Fruit fly (Drosophila melanogaster) whole organism: Measurements from ENCODE around the gene PIG-Wb.
A peak's percentile ranks its signal among the peaks of the same experiment; 100 is the strongest.

Source experiments
- CG8478 ChIP-seq: fragments of >200 bp; optimal IDR thresholded peaks from 2 replicates; lab custom pipeline; 2018; ENCODE audit warnings: inconsistent platforms
- Dll ChIP-seq: fragments of >200 bp; optimal IDR thresholded peaks from 2 replicates; lab custom pipeline; 2017
- EcR ChIP-seq, 2 experiments: fragments of >200 bp; optimal IDR thresholded peaks; 2 replicates each; lab custom pipeline; 2017; ENCODE audit warnings: missing biosample characterization in 2 of 2, missing genetic modification characterization in 2 of 2, missing genetic modification reagents in 2 of 2
- pan ChIP-seq: fragments of >200 bp; optimal IDR thresholded peaks from 2 replicates; lab custom pipeline; 2017
- psq ChIP-seq: fragments of >200 bp; optimal IDR thresholded peaks from 2 replicates; lab custom pipeline; 2017
- usp ChIP-seq: fragments of >200 bp; optimal IDR thresholded peaks from 2 replicates; lab custom pipeline; 2017; ENCODE audit warnings: missing biosample characterization, missing genetic modification characterization, mixed read lengths

The PIG-Wb gene

DNA sequence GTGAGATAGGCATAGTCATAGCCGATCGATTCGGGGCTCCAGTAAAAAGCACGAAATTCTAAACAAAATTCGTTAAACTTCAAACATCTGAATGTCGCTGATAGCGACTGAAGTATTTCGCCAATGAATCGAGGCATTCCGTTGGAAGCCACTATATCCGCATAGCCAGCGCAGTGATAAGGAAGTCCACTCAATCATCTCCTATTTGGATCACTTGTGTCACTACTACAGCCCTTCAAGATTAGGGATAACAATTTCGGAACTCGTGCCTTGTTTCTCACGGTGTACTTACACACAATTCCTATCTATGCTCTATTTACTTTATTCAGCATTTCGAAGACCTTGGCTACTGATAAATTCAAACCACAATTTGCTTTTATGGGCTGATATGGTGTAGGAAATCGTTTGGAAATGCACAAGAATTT, at the start of gene PIG-Wb:
TSS of gene PIG-Wb (minus strand) at position 209 of the 425 bp plus-strand sequence.
- TF ChIP-seq EcR (GFP tag; optimal IDR thresholded peaks at IDR 0.05; lab: Kevin White, UChicago) (no peak), Dll (lab: Kevin White, UChicago) (no peak), pan (lab: Kevin White, UChicago) (no peak), CG8478 (lab: Kevin White, UChicago) (no peak), psq (lab: Kevin White, UChicago) (no peak), usp (GFP tag; lab: Kevin White, UChicago) (no peak)

DNA sequence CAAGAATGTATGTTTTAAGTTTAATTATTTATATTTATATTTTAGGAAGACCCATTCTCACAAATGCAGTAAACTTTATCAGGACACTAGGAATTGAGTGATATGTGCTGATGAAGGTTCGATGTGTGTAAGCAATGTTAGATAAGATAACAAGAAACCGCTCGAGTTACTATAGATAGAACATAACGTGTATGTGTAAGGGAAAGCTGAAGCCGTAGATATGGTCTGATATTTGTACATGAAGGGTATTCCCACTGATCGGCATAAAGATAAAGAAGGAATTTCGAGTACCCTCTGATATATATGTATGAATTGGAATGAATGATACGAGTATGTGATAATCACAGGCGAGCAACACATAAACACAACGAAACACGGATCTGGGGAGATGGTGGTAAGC, 46.2 kb upstream of the PIG-Wb start:
- TF ChIP-seq CG8478 (lab: Kevin White, UChicago) (no peak), psq (lab: Kevin White, UChicago) (no peak), pan (lab: Kevin White, UChicago) (no peak), usp (GFP tag; lab: Kevin White, UChicago) (no peak), EcR (GFP tag; optimal IDR thresholded peaks at IDR 0.05; lab: Kevin White, UChicago) (no peak), Dll (lab: Kevin White, UChicago) (no peak)

DNA sequence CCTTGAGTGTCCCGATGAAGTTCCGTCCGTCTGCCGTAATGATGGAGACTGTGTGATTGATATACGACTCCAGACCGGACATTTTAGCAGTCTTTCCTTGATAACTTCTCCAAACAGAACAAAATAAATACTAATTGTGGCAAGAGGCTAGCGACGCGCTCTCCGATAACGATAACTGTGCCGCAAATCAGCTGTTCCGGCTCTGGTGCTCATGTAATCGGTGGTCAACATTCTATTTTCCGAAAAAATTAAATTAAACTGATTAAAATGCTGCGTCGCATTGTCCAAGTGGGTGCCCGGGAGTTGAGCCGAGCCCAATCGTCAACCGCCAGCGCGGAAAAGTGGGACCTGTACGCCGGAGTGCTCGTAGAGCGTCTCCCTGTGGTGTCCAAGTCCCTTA, 39.3 kb upstream of the PIG-Wb start, which contains the start of the genes CG2021 and mRpL46:
TSS of gene CG2021 (minus strand) at position 163 of the 400 bp plus-strand sequence.
TSS of gene mRpL46 (plus strand) at position 191 of the 400 bp plus-strand sequence.
- no peak for TF ChIP-seq EcR (GFP tag; optimal IDR thresholded peaks at IDR 0.05; lab: Kevin White, UChicago)
- no peak for TF ChIP-seq CG8478 (lab: Kevin White, UChicago)
- TF ChIP-seq Dll (lab: Kevin White, UChicago), result no peak
- no peak for TF ChIP-seq psq (lab: Kevin White, UChicago)
- no peak for TF ChIP-seq usp (GFP tag; lab: Kevin White, UChicago)
- TF ChIP-seq pan (lab: Kevin White, UChicago), result no peak

DNA sequence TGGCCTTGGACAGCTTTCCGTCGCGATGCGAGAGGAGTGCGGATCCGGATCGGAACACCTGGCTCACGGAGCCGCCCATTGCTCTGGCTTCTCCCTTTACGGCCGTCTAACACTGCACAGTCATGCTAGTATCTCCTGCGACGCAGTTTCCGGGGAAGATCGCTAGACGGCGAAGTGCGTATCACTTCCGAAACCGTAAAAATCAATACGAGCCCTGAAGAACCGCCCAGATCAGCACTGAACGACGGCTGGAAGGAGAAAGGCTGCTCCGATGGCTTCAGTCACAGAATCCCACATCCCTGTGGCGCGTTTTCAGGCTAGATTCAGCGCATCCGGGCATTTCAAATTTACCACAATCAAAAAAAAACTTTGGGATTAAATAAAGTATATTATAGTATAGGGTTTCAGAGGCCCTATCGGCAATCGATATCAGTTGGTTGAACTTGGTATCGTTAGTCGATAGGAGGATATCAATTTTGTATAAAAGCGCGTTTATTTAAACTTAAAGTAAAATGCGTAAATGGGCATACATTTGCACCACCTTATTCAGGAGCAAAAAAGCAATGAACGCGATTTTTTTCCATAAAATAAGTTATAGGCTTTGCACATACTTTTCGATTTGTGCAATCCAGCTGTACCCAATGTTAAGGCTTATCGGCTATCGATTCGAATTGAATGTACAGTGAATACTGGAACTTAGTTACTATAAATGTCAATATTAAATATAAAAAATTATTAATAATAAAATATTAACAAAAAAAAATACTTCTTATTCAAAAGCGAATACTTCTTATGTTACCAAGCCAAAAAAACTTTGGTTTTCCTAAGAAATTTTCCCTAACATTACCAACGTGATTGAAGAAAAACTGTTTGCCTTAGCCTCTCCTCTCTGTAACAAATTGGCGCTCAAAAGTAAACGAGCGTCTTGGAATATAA, 37.1 kb upstream of the PIG-Wb start, which contains the start of the genes CG13933 and PolD2:
TSS of gene CG13933 (minus strand) at position 435 of the 936 bp plus-strand sequence.
TSS of gene PolD2 (plus strand) at position 921 of the 936 bp plus-strand sequence.
- TF ChIP-seq usp (GFP tag; lab: Kevin White, UChicago) (no peak), Dll (lab: Kevin White, UChicago) (no peak), psq (lab: Kevin White, UChicago) (no peak)

- TF ChIP-seq CG8478 (lab: Kevin White, UChicago), result no peak
- no peak for TF ChIP-seq EcR (GFP tag; optimal IDR thresholded peaks at IDR 0.05; lab: Kevin White, UChicago)
- TF ChIP-seq psq (lab: Kevin White, UChicago), result no peak
- TF ChIP-seq pan (lab: Kevin White, UChicago), result no peak
- TF ChIP-seq usp (GFP tag; lab: Kevin White, UChicago), result no peak
- TF ChIP-seq Dll (lab: Kevin White, UChicago), result no peak
Observed at dm6 chr3L:1772593-1772992, 34.7 kb upstream of the PIG-Wb start.

DNA sequence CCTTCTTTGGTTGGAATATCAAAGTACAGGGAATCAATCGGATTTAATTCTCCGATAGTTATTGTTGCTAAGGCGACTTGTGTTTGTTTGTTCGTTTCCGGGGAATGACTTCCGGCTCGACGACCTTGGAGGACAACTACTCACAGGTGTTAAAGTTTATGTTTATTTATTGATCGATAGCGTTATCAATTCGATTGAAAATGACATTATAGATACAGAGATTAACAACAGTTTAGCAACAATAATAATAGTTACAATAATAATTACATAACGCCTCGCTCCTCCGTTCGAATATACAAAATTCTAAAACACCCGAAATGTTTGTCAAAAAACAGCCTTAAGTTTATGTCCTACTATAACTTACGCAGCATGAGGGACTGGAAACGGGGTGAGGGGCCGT, 33.8 kb upstream of the PIG-Wb start, which contains the start of gene Dhc62B:
TSS of gene Dhc62B (minus strand) at position 101 of the 400 bp plus-strand sequence.
- TF ChIP-seq pan (lab: Kevin White, UChicago) (no peak), usp (GFP tag; lab: Kevin White, UChicago) (no peak), Dll (lab: Kevin White, UChicago) (no peak), CG8478 (lab: Kevin White, UChicago) (no peak), psq (lab: Kevin White, UChicago) (no peak), EcR (GFP tag; optimal IDR thresholded peaks at IDR 0.05; lab: Kevin White, UChicago) (no peak)

DNA sequence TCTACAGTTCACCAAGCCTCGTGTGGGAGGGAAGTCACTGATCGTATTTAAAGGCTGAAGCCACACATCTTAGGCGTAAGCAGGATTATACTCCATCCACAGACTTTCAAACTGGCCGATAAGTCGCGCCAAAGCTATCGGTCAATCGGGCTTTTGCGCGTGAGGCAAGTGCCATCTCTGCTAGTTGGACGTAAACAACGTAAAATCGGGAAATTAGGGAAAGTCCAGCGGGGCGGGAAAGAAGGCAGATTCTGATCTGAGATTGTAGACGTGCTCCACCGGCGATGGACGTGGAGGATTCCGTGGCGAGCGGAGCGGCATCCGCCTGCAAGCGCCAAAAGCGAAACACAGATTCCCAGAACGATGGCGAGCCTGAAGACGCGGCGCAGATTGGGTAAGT, 18.2 kb upstream of the PIG-Wb start, which contains the start of gene CG8001:
TSS of gene CG8001 (plus strand) at position 17 of the 400 bp plus-strand sequence.
- TF ChIP-seq psq (lab: Kevin White, UChicago) (no peak), usp (GFP tag; lab: Kevin White, UChicago) (no peak), Dll (lab: Kevin White, UChicago) (no peak), pan (lab: Kevin White, UChicago) (no peak), EcR (GFP tag; optimal IDR thresholded peaks at IDR 0.05; lab: Kevin White, UChicago) (no peak), CG8478 (lab: Kevin White, UChicago) (no peak)

DNA sequence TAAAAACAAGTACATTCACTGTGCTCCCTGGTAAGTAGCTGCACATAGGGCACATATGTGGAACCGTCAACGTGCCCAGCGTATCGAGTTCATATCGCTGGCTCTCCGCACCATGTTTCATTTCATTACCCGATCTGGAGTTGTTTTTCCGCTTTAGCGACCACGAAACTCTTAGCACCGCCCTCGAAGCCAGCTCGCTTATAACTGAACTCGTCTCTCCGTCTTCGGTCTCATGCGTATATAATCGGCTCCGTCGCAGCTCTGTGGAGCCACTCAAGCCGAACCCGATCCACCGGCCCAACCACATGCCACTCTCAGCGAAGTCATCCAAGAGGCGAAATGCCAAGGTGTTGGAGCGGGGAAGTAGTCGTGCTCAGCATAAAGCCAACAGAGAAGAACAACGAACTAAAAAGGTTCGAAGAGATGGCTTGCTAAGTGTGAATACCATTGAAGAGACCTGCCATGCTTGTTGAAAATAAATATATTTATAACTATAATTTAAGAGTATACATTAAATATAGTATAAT, 17.6 kb upstream of the PIG-Wb start, which contains the start of gene Cht2:
TSS of gene Cht2 (minus strand) at position 477 of the 527 bp plus-strand sequence.
- TF ChIP-seq usp (GFP tag; lab: Kevin White, UChicago) (no peak), Dll (lab: Kevin White, UChicago) (peak; percentile 63)

DNA sequence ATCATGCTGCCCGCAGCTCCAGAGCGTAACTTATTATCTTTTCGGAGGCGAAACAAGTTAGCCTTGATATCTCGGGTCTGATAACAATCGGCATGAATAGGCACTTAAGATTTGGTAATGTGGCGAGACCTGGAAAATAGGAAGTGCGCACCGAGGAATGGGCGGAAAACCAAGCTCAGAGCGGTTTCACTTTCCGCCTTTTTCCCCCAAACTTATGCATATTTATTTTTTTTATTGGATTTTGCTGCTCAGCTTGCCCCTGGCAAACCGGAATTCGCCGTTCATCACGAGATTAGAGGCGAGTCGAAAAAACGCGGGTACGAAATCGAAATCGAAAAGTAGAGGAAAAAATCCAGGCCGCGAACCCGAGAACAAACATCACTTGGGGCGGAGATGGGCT, 17.0 kb upstream of the PIG-Wb start:
- TF ChIP-seq EcR (GFP tag; optimal IDR thresholded peaks at IDR 0.05; lab: Kevin White, UChicago), result no peak

dm6 chr3L:1754262-1754661, 16.4 kb upstream of the PIG-Wb start:
- no peak for TF ChIP-seq pan (lab: Kevin White, UChicago)
- TF ChIP-seq usp (GFP tag; lab: Kevin White, UChicago), result no peak
- TF ChIP-seq EcR (GFP tag; optimal IDR thresholded peaks at IDR 0.05; lab: Kevin White, UChicago), result no peak
- TF ChIP-seq Dll (lab: Kevin White, UChicago), result no peak
- no peak for TF ChIP-seq psq (lab: Kevin White, UChicago)
- TF ChIP-seq CG8478 (lab: Kevin White, UChicago), result no peak

- TF ChIP-seq EcR (GFP tag; optimal IDR thresholded peaks at IDR 0.05; lab: Kevin White, UChicago) (no peak), usp (GFP tag; lab: Kevin White, UChicago) (no peak), pan (lab: Kevin White, UChicago) (no peak), Dll (lab: Kevin White, UChicago) (no peak), psq (lab: Kevin White, UChicago) (no peak), CG8478 (lab: Kevin White, UChicago) (no peak)
Observed at dm6 chr3L:1748218-1748617, 10.3 kb upstream of the PIG-Wb start.
